Fruit fly (Drosophila melanogaster) whole organism, wandering third instar larva: ENCODE results near the gene CG14718.

Source experiments
- Dif ChIP-seq: fragments of 200-275, 200-300 bp; sonication (Bioruptor generic); optimal IDR thresholded peaks from 2 replicates; lab custom pipeline; 2018; ENCODE audit warnings: missing biosample characterization, missing genetic modification characterization; ENCODE audit not compliant: partially characterized antibody
- h ChIP-seq: fragments of 200-800 bp; sonication (Bioruptor generic); optimal IDR thresholded peaks from 3 replicates; lab custom pipeline; 2016; ENCODE audit warnings: missing biosample characterization, mild to moderate bottlenecking, missing genetic modification characterization

DNA sequence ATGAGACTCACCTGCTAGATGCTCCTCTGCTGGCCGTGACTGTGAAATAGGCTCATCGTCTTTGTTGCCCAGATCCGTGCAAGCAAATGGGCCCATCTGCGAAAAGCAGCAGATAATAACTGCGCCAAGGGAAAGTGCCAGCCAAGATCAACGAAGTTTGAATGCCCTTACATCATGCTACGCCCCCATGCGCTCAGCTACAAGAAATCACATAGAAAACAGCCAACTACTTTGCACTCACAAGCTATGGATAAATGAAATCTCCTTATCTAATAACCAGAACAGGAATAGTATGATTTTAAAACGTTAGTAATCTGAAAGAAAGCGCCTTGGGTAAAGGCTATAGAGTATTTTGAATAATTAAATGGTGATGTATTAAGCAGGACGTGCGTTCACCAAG is 28.6 kb upstream of the CG14718 start:
- TF ChIP-seq h (GFP tag; lab: Kevin White, UChicago) (no peak), Dif (GFP tag; lab: Kevin White, UChicago) (no peak)
